Worm (Caenorhabditis elegans) whole organism, L4 larva: ENCODE results near the gene str-246.

ENCODE experiments used
- F10B5.3 ChIP-seq: sonication (generic microtip); optimal IDR thresholded peaks from 2 replicates; lab custom pipeline; 2016; ENCODE audit warnings: mild to moderate bottlenecking, missing genetic modification characterization, missing compliant biosample characterization
- F26F4.8 ChIP-seq: fragments of 200-800 bp; sonication (Bioruptor generic); conservative IDR thresholded peaks from 2 replicates; pipeline ENCODE4 v1.3.6; 2022; ENCODE audit warnings: missing genetic modification characterization, missing compliant biosample characterization
- R02D3.7 ChIP-seq: fragments of 150-350 bp; sonication (generic microtip); optimal IDR thresholded peaks from 3 replicates; lab custom pipeline; 2014; ENCODE audit warnings: missing biosample characterization, missing genetic modification characterization
- T20F7.1 ChIP-seq: fragments of 200-800 bp; sonication (Bioruptor generic); optimal IDR thresholded peaks from 2 replicates; lab custom pipeline; 2018; ENCODE audit warnings: mild to moderate bottlenecking, missing genetic modification characterization, missing compliant biosample characterization
- T26A8.4 ChIP-seq: fragments of 200-800 bp; sonication (Bioruptor generic); IDR thresholded peaks from 2 replicates; pipeline ENCODE4 v1.3.6; 2022; ENCODE audit warnings: missing genetic modification characterization, missing compliant biosample characterization
- ZK337.2 ChIP-seq: fragments of 200-800 bp; sonication (Bioruptor generic); IDR thresholded peaks from 2 replicates; pipeline ENCODE4 v1.3.6; 2022; ENCODE audit warnings: missing genetic modification reagents, missing genetic modification characterization, missing compliant biosample characterization
- aha-1 ChIP-seq: fragments of 150-350 bp; peaks from one replicate; lab custom pipeline; 2014; ENCODE audit warnings: missing biosample characterization, missing genetic modification characterization
- ama-1 ChIP-seq: fragments of 150-350 bp; optimal IDR thresholded peaks from 2 replicates; lab custom pipeline; 2014; ENCODE audit warnings: inconsistent platforms, mixed read lengths
- arid-1 ChIP-seq: fragments of 200-800 bp; sonication (Bioruptor generic); conservative IDR thresholded peaks from 2 replicates; pipeline ENCODE4 v1.3.6; 2022; ENCODE audit warnings: missing genetic modification reagents, missing genetic modification characterization, missing compliant biosample characterization
- ceh-32 ChIP-seq: sonication (generic microtip); optimal IDR thresholded peaks from 2 replicates; lab custom pipeline; 2016; ENCODE audit warnings: mild to moderate bottlenecking, missing genetic modification characterization, missing compliant biosample characterization; ENCODE audit not compliant: poor library complexity
- ceh-44 ChIP-seq: fragments of 200-800 bp; sonication (Bioruptor generic); IDR thresholded peaks from 2 replicates; pipeline ENCODE4 v1.3.6; 2022; ENCODE audit warnings: missing genetic modification reagents, missing genetic modification characterization, missing compliant biosample characterization
- ceh-62 ChIP-seq: sonication (generic microtip); optimal IDR thresholded peaks from 2 replicates; lab custom pipeline; 2017; ENCODE audit warnings: missing biosample characterization, missing genetic modification characterization
- ces-1 ChIP-seq: fragments of 150-350 bp; sonication (generic microtip); optimal IDR thresholded peaks from 4 replicates; lab custom pipeline; 2014; ENCODE audit warnings: missing biosample characterization, missing genetic modification reagents, missing genetic modification characterization
- ctbp-1 ChIP-seq: fragments of 200-800 bp; sonication (Bioruptor generic); IDR thresholded peaks from 2 replicates; pipeline ENCODE4 v1.3.6; 2022; ENCODE audit warnings: missing genetic modification reagents, missing genetic modification characterization, missing compliant biosample characterization
- daf-19 ChIP-seq: fragments of 200-800 bp; sonication (Bioruptor generic); conservative IDR thresholded peaks from 2 replicates; pipeline ENCODE4 v1.3.6; 2022; ENCODE audit warnings: missing genetic modification characterization, missing compliant biosample characterization
- dmd-6 ChIP-seq: fragments of 200-800 bp; sonication (Bioruptor generic); IDR thresholded peaks from 2 replicates; pipeline ENCODE4 v1.3.6; 2022; ENCODE audit warnings: missing genetic modification reagents, missing genetic modification characterization, missing compliant biosample characterization
- dmd-8 ChIP-seq: fragments of 200-800 bp; sonication (Bioruptor generic); IDR thresholded peaks from 2 replicates; pipeline ENCODE4 v1.3.6; 2022; ENCODE audit warnings: missing genetic modification characterization, missing compliant biosample characterization
- dmd-9 ChIP-seq: fragments of 200-800 bp; sonication (Bioruptor generic); IDR thresholded peaks from 2 replicates; pipeline ENCODE4 v1.3.6; 2022; ENCODE audit warnings: missing genetic modification reagents, missing genetic modification characterization, missing compliant biosample characterization
- dpl-1 ChIP-seq: fragments of 150-350 bp; optimal IDR thresholded peaks from 2 replicates; lab custom pipeline; 2014; ENCODE audit warnings: missing biosample characterization, missing genetic modification reagents, missing genetic modification characterization
- duxl-1 ChIP-seq: sonication (generic microtip); optimal IDR thresholded peaks from 2 replicates; lab custom pipeline; 2016; ENCODE audit warnings: mild to moderate bottlenecking, missing genetic modification characterization, moderate library complexity, missing compliant biosample characterization; ENCODE audit not compliant: poor library complexity
- egl-43 ChIP-seq: fragments of 200-800 bp; sonication (Bioruptor generic); IDR thresholded peaks from 2 replicates; pipeline ENCODE4 v1.3.6; 2022; ENCODE audit warnings: missing genetic modification reagents, missing genetic modification characterization, missing compliant biosample characterization
- gei-8 ChIP-seq: fragments of 200-800 bp; sonication (Bioruptor generic); optimal IDR thresholded peaks from 2 replicates; lab custom pipeline; 2018; ENCODE audit warnings: mild to moderate bottlenecking, missing genetic modification characterization, missing compliant biosample characterization
- hlh-30 ChIP-seq: sonication (generic microtip); optimal IDR thresholded peaks from 2 replicates; lab custom pipeline; 2017; ENCODE audit warnings: antibody characterized with exemption, mild to moderate bottlenecking, missing genetic modification characterization, missing compliant biosample characterization; ENCODE audit not compliant: insufficient read depth
- lim-7 ChIP-seq: fragments of 200-800 bp; sonication (Bioruptor generic); IDR thresholded peaks from 2 replicates; pipeline ENCODE4 v1.3.6; 2022; ENCODE audit warnings: missing genetic modification characterization, missing compliant biosample characterization
- lin-1 ChIP-seq: fragments of 200-800 bp; sonication (Bioruptor generic); IDR thresholded peaks from 2 replicates; pipeline ENCODE4 v1.3.6; 2022; ENCODE audit warnings: missing genetic modification reagents, missing genetic modification characterization, missing compliant biosample characterization
- lin-13 ChIP-seq: fragments of 150-350 bp; optimal IDR thresholded peaks from 2 replicates; lab custom pipeline; 2014; ENCODE audit warnings: missing biosample characterization, missing genetic modification reagents, missing genetic modification characterization
- lin-38 ChIP-seq: fragments of 200-800 bp; sonication (Bioruptor generic); IDR thresholded peaks from 2 replicates; pipeline ENCODE4 v1.3.6; 2022; ENCODE audit warnings: missing genetic modification reagents, missing genetic modification characterization, missing compliant biosample characterization
- madf-5 ChIP-seq, 2 experiments: fragments of 200-800 bp; sonication (Bioruptor generic); IDR thresholded peaks; 2 replicates each; pipeline ENCODE4 v1.3.6; 2022; ENCODE audit warnings: missing compliant biosample characterization in 2 of 2, missing genetic modification characterization in 2 of 2
- mdl-1 ChIP-seq, 2 experiments: fragments of 150-350 bp in 1 of 2; sonication (generic microtip) in 1 of 2; optimal IDR thresholded peaks; 2 replicates each; lab custom pipeline; 2014 to 2017; ENCODE audit warnings: missing biosample characterization in 2 of 2, missing genetic modification characterization in 2 of 2
- mdt-29 ChIP-seq: fragments of 200-800 bp; sonication (Bioruptor generic); IDR thresholded peaks from 2 replicates; pipeline ENCODE4 v1.3.6; 2022; ENCODE audit warnings: missing genetic modification reagents, missing genetic modification characterization, missing compliant biosample characterization
- mep-1 ChIP-seq: fragments of 150-350 bp; sonication (generic microtip); optimal IDR thresholded peaks from 3 replicates; lab custom pipeline; 2014; ENCODE audit warnings: missing biosample characterization, missing genetic modification characterization
- mes-2 ChIP-seq: sonication (generic microtip); optimal IDR thresholded peaks from 2 replicates; lab custom pipeline; 2016; ENCODE audit warnings: missing genotype, mild to moderate bottlenecking, missing genetic modification characterization, missing compliant biosample characterization; ENCODE audit not compliant: poor library complexity, severe bottlenecking
- mxl-3 ChIP-seq: fragments of 200-800 bp; sonication (Bioruptor generic); optimal IDR thresholded peaks from 2 replicates; lab custom pipeline; 2018; ENCODE audit warnings: mild to moderate bottlenecking, missing genetic modification characterization, missing compliant biosample characterization
- nhr-102 ChIP-seq: sonication (generic microtip); optimal IDR thresholded peaks from 2 replicates; lab custom pipeline; 2016; ENCODE audit warnings: mild to moderate bottlenecking, missing genetic modification characterization, moderate library complexity, missing compliant biosample characterization
- nhr-111 ChIP-seq: fragments of 200-800 bp; sonication (Bioruptor generic); optimal IDR thresholded peaks from 2 replicates; lab custom pipeline; 2018; ENCODE audit warnings: mild to moderate bottlenecking, missing genetic modification characterization, missing compliant biosample characterization
- nhr-25 ChIP-seq: sonication (generic microtip); optimal IDR thresholded peaks from 2 replicates; lab custom pipeline; 2017; ENCODE audit warnings: missing genetic modification characterization, mild to moderate bottlenecking, missing compliant biosample characterization, antibody characterized with exemption, moderate library complexity, borderline replicate concordance; ENCODE audit not compliant: insufficient read depth
- nhr-42 ChIP-seq: fragments of 200-800 bp; sonication (Bioruptor generic); IDR thresholded peaks from 2 replicates; pipeline ENCODE4 v1.3.6; 2022; ENCODE audit warnings: missing genetic modification characterization, missing compliant biosample characterization
- pha-4 ChIP-seq, 2 experiments: fragments of 150-350 bp in 1 of 2; fragments of 200-800 bp in 1 of 2; sonication (Bioruptor generic) in 1 of 2; IDR thresholded peaks in 1 of 2; optimal IDR thresholded peaks in 1 of 2; 2 replicates each; pipeline versions ENCODE4 v1.3.6 to Lab custom; 2014 to 2022; ENCODE audit warnings: missing genetic modification characterization in 2 of 2, missing genetic modification reagents in 2 of 2, missing biosample characterization in 1 of 2, missing compliant biosample characterization in 1 of 2
- skn-1 ChIP-seq: fragments of 150-350 bp; optimal IDR thresholded peaks from 2 replicates; lab custom pipeline; 2014; ENCODE audit warnings: missing biosample characterization, missing genetic modification characterization
- snpc-4 ChIP-seq: fragments of 150-350 bp; optimal IDR thresholded peaks from 2 replicates; lab custom pipeline; 2014; ENCODE audit warnings: missing biosample characterization, missing genetic modification characterization
- spr-3 ChIP-seq: fragments of 200-800 bp; sonication (Bioruptor generic); optimal IDR thresholded peaks from 2 replicates; lab custom pipeline; 2018; ENCODE audit warnings: mild to moderate bottlenecking, missing genetic modification characterization, missing compliant biosample characterization
- tra-1 ChIP-seq: fragments of 200-800 bp; sonication (Bioruptor generic); IDR thresholded peaks from 2 replicates; pipeline ENCODE4 v1.3.6; 2022; ENCODE audit warnings: missing genetic modification reagents, missing genetic modification characterization, missing compliant biosample characterization
- unc-39 ChIP-seq: sonication (generic microtip); optimal IDR thresholded peaks from 2 replicates; lab custom pipeline; 2017; ENCODE audit warnings: missing biosample characterization, missing genetic modification characterization
- zag-1 ChIP-seq: fragments of 150-350 bp; optimal IDR thresholded peaks from 2 replicates; lab custom pipeline; 2014; ENCODE audit warnings: missing biosample characterization, missing genetic modification characterization
- zfp-3 ChIP-seq: fragments of 200-800 bp; sonication (Bioruptor generic); conservative IDR thresholded peaks from 2 replicates; pipeline ENCODE4 v1.3.6; 2022; ENCODE audit warnings: missing genetic modification reagents, missing genetic modification characterization, missing compliant biosample characterization
- ztf-11 ChIP-seq: fragments of 150-350 bp; optimal IDR thresholded peaks from 2 replicates; lab custom pipeline; 2014; ENCODE audit warnings: missing biosample characterization, missing genetic modification characterization
- ztf-7 ChIP-seq: fragments of 150-350 bp; optimal IDR thresholded peaks from 2 replicates; lab custom pipeline; 2014; ENCODE audit warnings: missing biosample characterization, missing genetic modification characterization

The str-246 gene

DNA sequence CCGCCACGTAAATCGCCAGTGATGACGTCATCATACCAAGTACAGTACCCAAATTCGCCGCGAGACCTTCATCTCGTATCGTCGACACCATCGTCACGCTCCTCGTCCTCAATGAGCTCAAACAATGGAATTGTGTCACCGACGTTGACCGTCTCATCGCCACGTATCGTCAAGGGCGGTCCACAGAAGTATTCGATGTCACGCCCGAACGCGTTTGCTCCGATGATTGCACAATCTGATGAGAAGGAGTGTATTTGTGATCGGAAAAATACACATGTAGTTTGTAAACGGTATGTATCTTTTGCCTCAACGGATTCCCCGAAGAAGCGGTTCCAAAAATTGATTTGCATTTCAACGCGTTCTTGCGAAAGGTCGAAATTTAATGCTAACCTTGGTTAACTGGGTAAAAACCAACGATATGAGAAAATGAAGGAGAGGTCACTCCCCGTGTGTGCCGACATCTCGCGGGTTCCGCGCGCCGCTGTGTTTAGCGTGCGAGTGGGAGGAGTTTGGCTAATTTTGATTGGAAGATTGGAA lies 12.7 kb downstream of the str-246 start (continued):
- peak; percentile 63 for TF ChIP-seq aha-1 (tag; lab: Kevin White, UChicago)
- TF ChIP-seq nhr-42 (GFP tag; lab: Robert Waterston, UW): peak; percentile 45; the same call in 1 of the 2 replicates
- no peak for TF ChIP-seq skn-1 (tag; lab: Kevin White, UChicago)
- TF ChIP-seq mdt-29 (GFP tag; lab: Robert Waterston, UW): peak; percentile 37; the same call in 1 of the 2 replicates
- no peak for TF ChIP-seq R02D3.7
- no peak for TF ChIP-seq zag-1
- 0 out of 2 replicates have a peak, but pooled peaks have one; percentile 23 for TF ChIP-seq dmd-6 (GFP tag; lab: Robert Waterston, UW)
- TF ChIP-seq ZK337.2 (GFP tag; lab: Robert Waterston, UW): peak; percentile 48; the same call in 1 of the 2 replicates
- TF ChIP-seq dmd-9 (GFP tag; lab: Robert Waterston, UW): 0 out of 2 replicates have a peak, but pooled peaks have one; percentile 17
- 0 out of 2 replicates have a peak, but pooled peaks have one; percentile 55 for TF ChIP-seq dmd-8 (GFP tag; lab: Robert Waterston, UW)
- TF ChIP-seq spr-3 (GFP tag; lab: Kevin White, UChicago): no peak
- peak; percentile 66; the same call in 1 of the 2 replicates for TF ChIP-seq lim-7 (GFP tag; lab: Robert Waterston, UW)
- no peak for TF ChIP-seq zfp-3 (GFP tag; lab: Robert Waterston, UW)
- TF ChIP-seq F10B5.3 (tag; lab: Kevin White, UChicago): no peak
- TF ChIP-seq T20F7.1: no peak
- no peak for TF ChIP-seq nhr-111
- peak; percentile 30 for TF ChIP-seq lin-13 (GFP tag; lab: Kevin White, UChicago)
- TF ChIP-seq egl-43 (GFP tag; lab: Robert Waterston, UW): no peak
- no peak for TF ChIP-seq hlh-30 (tag; lab: Kevin White, UChicago)
- TF ChIP-seq ctbp-1 (GFP tag; lab: Robert Waterston, UW): peak; percentile 24; the same call in 1 of the 2 replicates
- TF ChIP-seq ceh-32 (tag; lab: Kevin White, UChicago): no peak
- TF ChIP-seq tra-1 (GFP tag; lab: Robert Waterston, UW): no peak
- TF ChIP-seq duxl-1 (tag; lab: Kevin White, UChicago): peak; percentile 59
- no peak for TF ChIP-seq ces-1 (GFP tag; lab: Kevin White, UChicago)
- no peak for TF ChIP-seq mdl-1 (tag; optimal IDR thresholded peaks at IDR 0.05; lab: Kevin White, UChicago)
- TF ChIP-seq mxl-3: peak; percentile 13
- TF ChIP-seq snpc-4 (tag; lab: Kevin White, UChicago): peak; percentile 90
- TF ChIP-seq lin-1 (GFP tag; lab: Robert Waterston, UW): no peak
- TF ChIP-seq mes-2 (tag; lab: Kevin White, UChicago): peak; percentile 77
- TF ChIP-seq nhr-102: peak; percentile 56
- TF ChIP-seq unc-39 (tag; lab: Kevin White, UChicago): no peak
- peak; percentile 11 for TF ChIP-seq dpl-1 (GFP tag; lab: Kevin White, UChicago)
- peak; percentile 99 for TF ChIP-seq ama-1 (lab: Kevin White, UChicago)
- TF ChIP-seq F26F4.8 (GFP tag; lab: Robert Waterston, UW): no peak
- TF ChIP-seq mep-1 (tag; lab: Kevin White, UChicago): peak; percentile 49
- TF ChIP-seq, all 104 proteins: peak for 30

- TF ChIP-seq nhr-111 (no peak), ceh-62 (tag; lab: Kevin White, UChicago) (no peak), ceh-44 (GFP tag; lab: Robert Waterston, UW) (peak; percentile 57; the same call in 1 of the 2 replicates), nhr-25 (tag; lab: Kevin White, UChicago) (no peak), egl-43 (GFP tag; lab: Robert Waterston, UW) (peak; percentile 81), dmd-6 (GFP tag; lab: Robert Waterston, UW) (no peak), nhr-102 (peak; percentile 41), daf-19 (GFP tag; lab: Robert Waterston, UW) (peak; percentile 60; the same call in 1 of the 2 replicates), arid-1 (peak; percentile 56), T26A8.4 (peak; percentile 84), mxl-3 (peak; percentile 29), pha-4 (GFP tag; IDR thresholded peaks at IDR 0.05; lab: Robert Waterston, UW) (peak; percentile 64; the same call in 1 of the 2 replicates), pha-4 (tag; optimal IDR thresholded peaks at IDR 0.05; lab: Kevin White, UChicago) (no peak), nhr-42 (GFP tag; lab: Robert Waterston, UW) (peak; percentile 61; the same call in 1 of the 2 replicates), madf-5 (GFP tag; IDR thresholded peaks at IDR 0.05; lab: Robert Waterston, UW) (0 out of 4 replicates have a peak, but pooled peaks of 1 of the 2 experiments have one; percentile 2), ztf-11 (no peak), gei-8 (GFP tag; lab: Kevin White, UChicago) (no peak), lin-38 (peak; percentile 78), ztf-7 (tag; lab: Kevin White, UChicago) (no peak), duxl-1 (tag; lab: Kevin White, UChicago) (no peak)
Measured at ce11 chrIII:11090870-11091386, 13.4 kb downstream of the str-246 start.
